Worm (Caenorhabditis elegans): Measurements from ENCODE around the gene nstp-7.

Gene nstp-7

DNA sequence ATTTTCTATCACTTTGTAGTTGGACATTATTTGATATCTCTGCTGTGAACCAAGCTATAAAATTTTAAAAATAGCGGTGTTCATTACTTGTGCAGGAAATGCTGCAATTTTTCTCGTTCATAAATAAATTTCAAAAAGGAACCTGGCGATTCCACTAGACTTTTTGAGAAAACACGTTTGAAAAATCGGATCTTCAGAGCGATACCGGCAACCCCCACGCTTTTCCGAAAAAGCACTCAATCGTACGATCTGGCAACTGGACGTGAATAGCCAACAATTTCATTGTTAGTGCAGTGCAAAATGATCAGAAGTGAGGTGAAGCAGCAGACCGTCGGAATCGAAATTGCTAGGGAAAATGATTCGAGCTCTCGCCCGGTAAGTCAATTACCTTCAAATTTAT, at the start of gene nstp-7:
Gene nstp-7, plus strand, starts transcription at position 301 of the 400 bp plus-strand sequence.
- TF ChIP-seq flt-1 (GFP tag; IDR thresholded peaks at IDR 0.05) = no peak
- TF ChIP-seq tra-4 (tag; optimal IDR thresholded peaks at IDR 0.05) = no peak
- TF ChIP-seq hnd-1 (tag; optimal IDR thresholded peaks at IDR 0.05) = no peak
- no peak for TF ChIP-seq ceh-13 (GFP tag; optimal IDR thresholded peaks at IDR 0.05)
- no peak for TF ChIP-seq ceh-36 (tag; optimal IDR thresholded peaks at IDR 0.05)
- TF ChIP-seq tbx-11 (GFP tag; IDR thresholded peaks at IDR 0.05) = no peak
- TF ChIP-seq F13C5.2 (tag; optimal IDR thresholded peaks at IDR 0.05) = no peak
- TF ChIP-seq aly-1 (tag; optimal IDR thresholded peaks at IDR 0.05) = no peak
- no peak for TF ChIP-seq hmbx-1 (tag; optimal IDR thresholded peaks at IDR 0.05)
- TF ChIP-seq B0310.2 (tag; optimal IDR thresholded peaks at IDR 0.05) = no peak
- TF ChIP-seq hmg-4 (GFP tag; optimal IDR thresholded peaks at IDR 0.05) = no peak
- no peak for TF ChIP-seq sea-1 (GFP tag; conservative IDR thresholded peaks at IDR 0.05)
- no peak for TF ChIP-seq ets-7 (tag; optimal IDR thresholded peaks at IDR 0.05)
- TF ChIP-seq tbx-37 (GFP tag; conservative IDR thresholded peaks at IDR 0.05) = no peak
- no peak for TF ChIP-seq ama-1 (optimal IDR thresholded peaks at IDR 0.05)
- no peak for TF ChIP-seq pes-1 (GFP tag; IDR thresholded peaks at IDR 0.05)
- TF ChIP-seq scrt-1 (GFP tag; IDR thresholded peaks at IDR 0.05) = no peak

DNA sequence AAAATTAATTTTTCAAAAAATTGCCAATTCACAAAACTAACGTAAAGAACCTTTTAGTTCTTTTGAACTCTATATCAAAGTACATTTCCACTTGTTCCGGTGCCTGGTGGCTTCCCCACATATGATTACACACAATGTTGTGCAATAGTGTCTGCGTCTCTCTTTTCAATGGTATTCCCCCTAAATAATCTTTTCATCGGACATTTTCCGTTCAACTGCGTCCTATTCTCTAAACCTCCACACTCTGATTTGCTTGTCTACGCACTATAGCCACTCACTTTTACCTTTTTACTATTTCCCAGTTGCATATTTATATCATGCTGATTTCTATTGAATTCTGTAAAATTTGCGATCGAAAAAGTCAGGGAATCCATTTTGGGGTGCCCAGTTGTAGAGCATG, 49.7 kb upstream of the nstp-7 start, which contains the start of gene nhr-58:
Gene nhr-58, plus strand, starts transcription at position 214 of the 400 bp plus-strand sequence.
- TF ChIP-seq ama-1 (optimal IDR thresholded peaks at IDR 0.05) (no peak), tra-4 (tag; optimal IDR thresholded peaks at IDR 0.05) (no peak), scrt-1 (GFP tag; IDR thresholded peaks at IDR 0.05) (no peak), sea-1 (GFP tag; conservative IDR thresholded peaks at IDR 0.05) (no peak), flt-1 (GFP tag; IDR thresholded peaks at IDR 0.05) (no peak), F13C5.2 (tag; optimal IDR thresholded peaks at IDR 0.05) (no peak), hmg-4 (GFP tag; optimal IDR thresholded peaks at IDR 0.05) (no peak), ceh-36 (tag; optimal IDR thresholded peaks at IDR 0.05) (no peak), tbx-37 (GFP tag; conservative IDR thresholded peaks at IDR 0.05) (no peak), hnd-1 (tag; optimal IDR thresholded peaks at IDR 0.05) (no peak), ceh-13 (GFP tag; optimal IDR thresholded peaks at IDR 0.05) (no peak), hmbx-1 (tag; optimal IDR thresholded peaks at IDR 0.05) (no peak), tbx-11 (GFP tag; IDR thresholded peaks at IDR 0.05) (no peak), aly-1 (tag; optimal IDR thresholded peaks at IDR 0.05) (no peak), ets-7 (tag; optimal IDR thresholded peaks at IDR 0.05) (no peak), B0310.2 (tag; optimal IDR thresholded peaks at IDR 0.05) (no peak), pes-1 (GFP tag; IDR thresholded peaks at IDR 0.05) (no peak)

ce11 chrV:534176-534575, 47.5 kb upstream of the nstp-7 start, which contains the start of gene nhr-132:
Gene nhr-132 (plus strand): TSS chrV:534446.
- TF ChIP-seq B0310.2 (tag; optimal IDR thresholded peaks at IDR 0.05) = no peak
- no peak for TF ChIP-seq ets-7 (tag; optimal IDR thresholded peaks at IDR 0.05)
- TF ChIP-seq flt-1 (GFP tag; IDR thresholded peaks at IDR 0.05) = no peak
- no peak for TF ChIP-seq hmbx-1 (tag; optimal IDR thresholded peaks at IDR 0.05)
- no peak for TF ChIP-seq tbx-11 (GFP tag; IDR thresholded peaks at IDR 0.05)
- TF ChIP-seq hmg-4 (GFP tag; optimal IDR thresholded peaks at IDR 0.05) = no peak
- TF ChIP-seq tra-4 (tag; optimal IDR thresholded peaks at IDR 0.05) = no peak
- no peak for TF ChIP-seq ceh-13 (GFP tag; optimal IDR thresholded peaks at IDR 0.05)
- TF ChIP-seq aly-1 (tag; optimal IDR thresholded peaks at IDR 0.05) = no peak
- no peak for TF ChIP-seq F13C5.2 (tag; optimal IDR thresholded peaks at IDR 0.05)

ce11 chrV:536571-536970, 45.1 kb upstream of the nstp-7 start, which contains the start of gene C14C6.5:
Gene C14C6.5 (plus strand): TSS chrV:536628.
- TF ChIP-seq flt-1 (GFP tag; IDR thresholded peaks at IDR 0.05) = no peak
- TF ChIP-seq hmg-4 (GFP tag; optimal IDR thresholded peaks at IDR 0.05) = no peak
- TF ChIP-seq tbx-11 (GFP tag; IDR thresholded peaks at IDR 0.05) = no peak
- TF ChIP-seq pes-1 (GFP tag; IDR thresholded peaks at IDR 0.05) = no peak
- no peak for TF ChIP-seq ets-7 (tag; optimal IDR thresholded peaks at IDR 0.05)
- TF ChIP-seq scrt-1 (GFP tag; IDR thresholded peaks at IDR 0.05) = no peak

ce11 chrV:539040-539510, 42.6 kb upstream of the nstp-7 start, which contains the start of gene nhr-155:
Gene nhr-155 (plus strand): TSS chrV:539460.
- TF ChIP-seq B0310.2 (tag; optimal IDR thresholded peaks at IDR 0.05) (no peak), tbx-37 (GFP tag; conservative IDR thresholded peaks at IDR 0.05) (no peak), aly-1 (tag; optimal IDR thresholded peaks at IDR 0.05) (no peak), flt-1 (GFP tag; IDR thresholded peaks at IDR 0.05) (no peak), hmbx-1 (tag; optimal IDR thresholded peaks at IDR 0.05) (no peak), scrt-1 (GFP tag; IDR thresholded peaks at IDR 0.05) (no peak), ama-1 (optimal IDR thresholded peaks at IDR 0.05) (no peak), ceh-13 (GFP tag; optimal IDR thresholded peaks at IDR 0.05) (no peak), hnd-1 (tag; optimal IDR thresholded peaks at IDR 0.05) (no peak), hmg-4 (GFP tag; optimal IDR thresholded peaks at IDR 0.05) (no peak), pes-1 (GFP tag; IDR thresholded peaks at IDR 0.05) (no peak), ets-7 (tag; optimal IDR thresholded peaks at IDR 0.05) (no peak), sea-1 (GFP tag; conservative IDR thresholded peaks at IDR 0.05) (no peak), ceh-36 (tag; optimal IDR thresholded peaks at IDR 0.05) (no peak), tra-4 (tag; optimal IDR thresholded peaks at IDR 0.05) (no peak), tbx-11 (GFP tag; IDR thresholded peaks at IDR 0.05) (no peak), F13C5.2 (tag; optimal IDR thresholded peaks at IDR 0.05) (no peak)

DNA sequence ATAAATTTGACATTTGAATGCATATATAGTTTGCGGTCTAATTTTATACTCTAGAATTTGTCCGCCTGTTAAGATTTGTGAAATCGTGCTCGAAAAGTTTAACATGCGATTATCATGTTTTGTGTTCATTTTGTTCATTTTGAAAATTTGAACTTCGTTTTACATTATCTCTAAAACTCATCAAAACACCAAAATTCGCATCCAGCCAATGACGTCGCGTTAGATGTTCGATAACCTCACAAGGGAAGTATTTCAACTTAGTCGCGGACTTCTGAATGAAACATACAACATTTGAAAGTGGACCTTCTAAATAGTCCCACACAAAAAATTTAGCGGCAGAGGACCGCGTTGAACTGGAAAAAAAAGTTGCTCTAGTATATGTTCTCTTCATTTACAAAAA, 40.2 kb upstream of the nstp-7 start:
- TF ChIP-seq scrt-1 (GFP tag; IDR thresholded peaks at IDR 0.05) (no peak), flt-1 (GFP tag; IDR thresholded peaks at IDR 0.05) (no peak), hmg-4 (GFP tag; optimal IDR thresholded peaks at IDR 0.05) (no peak), F13C5.2 (tag; optimal IDR thresholded peaks at IDR 0.05) (no peak), ets-7 (tag; optimal IDR thresholded peaks at IDR 0.05) (no peak), hnd-1 (tag; optimal IDR thresholded peaks at IDR 0.05) (no peak), tbx-11 (GFP tag; IDR thresholded peaks at IDR 0.05) (no peak), B0310.2 (tag; optimal IDR thresholded peaks at IDR 0.05) (no peak), tbx-37 (GFP tag; conservative IDR thresholded peaks at IDR 0.05) (no peak), sea-1 (GFP tag; conservative IDR thresholded peaks at IDR 0.05) (no peak), hmbx-1 (tag; optimal IDR thresholded peaks at IDR 0.05) (no peak), ceh-36 (tag; optimal IDR thresholded peaks at IDR 0.05) (no peak), ama-1 (optimal IDR thresholded peaks at IDR 0.05) (no peak), ceh-13 (GFP tag; optimal IDR thresholded peaks at IDR 0.05) (no peak), aly-1 (tag; optimal IDR thresholded peaks at IDR 0.05) (no peak), tra-4 (tag; optimal IDR thresholded peaks at IDR 0.05) (no peak), pes-1 (GFP tag; IDR thresholded peaks at IDR 0.05) (no peak)

DNA sequence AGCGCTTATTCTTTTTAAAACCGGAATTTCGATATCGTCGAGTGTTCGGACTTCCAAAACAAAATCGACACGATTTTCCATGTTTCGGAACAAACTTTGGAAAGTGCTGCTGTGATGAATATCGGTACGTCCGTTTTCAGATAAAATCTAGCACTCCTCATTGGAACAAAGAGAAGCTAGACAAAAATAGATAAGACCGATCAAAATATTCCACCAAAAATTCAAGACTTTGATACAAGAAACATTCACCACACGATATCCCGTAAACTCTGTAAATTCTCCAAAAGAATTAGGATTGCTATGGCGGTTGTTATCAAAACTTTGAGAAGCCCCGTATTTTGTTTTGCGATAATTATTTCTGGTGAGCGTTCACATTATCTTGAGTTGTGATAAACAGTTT, 38.5 kb upstream of the nstp-7 start, which contains the start of gene C14C6.3:
Gene C14C6.3, plus strand, starts transcription at position 301 of the 400 bp plus-strand sequence.
- TF ChIP-seq ceh-13 (GFP tag; optimal IDR thresholded peaks at IDR 0.05) (no peak), tbx-11 (GFP tag; IDR thresholded peaks at IDR 0.05) (no peak), scrt-1 (GFP tag; IDR thresholded peaks at IDR 0.05) (no peak), hmg-4 (GFP tag; optimal IDR thresholded peaks at IDR 0.05) (no peak), ets-7 (tag; optimal IDR thresholded peaks at IDR 0.05) (no peak), pes-1 (GFP tag; IDR thresholded peaks at IDR 0.05) (no peak), ceh-36 (tag; optimal IDR thresholded peaks at IDR 0.05) (no peak), hmbx-1 (tag; optimal IDR thresholded peaks at IDR 0.05) (no peak), aly-1 (tag; optimal IDR thresholded peaks at IDR 0.05) (no peak)
